Fruit fly (Drosophila melanogaster): Measurements from ENCODE around the gene Hsc70-3.

Gene Hsc70-3

DNA sequence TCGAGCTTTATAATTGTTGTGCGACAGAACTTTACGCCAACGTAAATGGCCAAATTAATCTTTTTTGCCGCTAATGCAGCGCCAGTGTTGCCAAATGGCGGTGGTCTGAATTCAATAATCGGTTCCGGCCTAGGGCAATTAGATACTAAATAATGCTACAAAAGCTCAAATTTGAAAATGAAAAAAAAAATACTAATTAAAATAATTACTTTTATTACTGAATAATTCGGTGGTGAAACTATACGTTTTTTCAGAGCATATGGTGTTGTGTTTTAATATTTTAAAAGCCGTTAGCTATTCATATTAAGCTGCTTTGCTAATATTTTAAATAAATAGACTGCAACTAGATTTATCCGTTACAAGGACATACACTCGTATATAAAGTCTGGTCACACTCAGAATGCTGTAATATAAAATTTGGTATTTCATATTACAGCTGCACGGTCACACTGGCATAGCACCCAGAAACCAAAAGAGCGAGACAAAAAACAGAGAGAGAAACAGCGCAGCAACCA lies 9.6 kb upstream of the Hsc70-3 start, which contains the start of the genes CG1578 and rudhira (continued):
- peak; percentile 40 for TF ChIP-seq sens (GFP tag)
- no peak for TF ChIP-seq br (optimal IDR thresholded peaks at IDR 0.05)
- TF ChIP-seq CG4424 (GFP tag; optimal IDR thresholded peaks at IDR 0.05) = no peak
- TF ChIP-seq CG3847 (GFP tag; IDR thresholded peaks at IDR 0.05) = 0 out of 2 replicates have a peak, but pooled peaks have one; percentile 31
- no peak for TF ChIP-seq pan (optimal IDR thresholded peaks at IDR 0.05)
- no peak for TF ChIP-seq pan (GFP tag; optimal IDR thresholded peaks at IDR 0.05 in 1 of 2, IDR thresholded peaks at IDR 0.05 in 1 of 2)
- TF ChIP-seq nmo (GFP tag; optimal IDR thresholded peaks at IDR 0.05) = peak; percentile 47
- TF ChIP-seq trem (tag; optimal IDR thresholded peaks at IDR 0.05) = peak; percentile 24
- peak; percentile 6; the same call in 1 of the 2 replicates for TF ChIP-seq Bgb (GFP tag; IDR thresholded peaks at IDR 0.05; ENCODE audit: partially characterized antibody)
- no peak for TF ChIP-seq Oli (tag; optimal IDR thresholded peaks at IDR 0.05)
- no peak for TF ChIP-seq CG14050 (GFP tag; IDR thresholded peaks at IDR 0.05)
- no peak for TF ChIP-seq Poxn (GFP tag; IDR thresholded peaks at IDR 0.05)
- no peak for TF ChIP-seq Hand (GFP tag; optimal IDR thresholded peaks at IDR 0.05)
- no peak for TF ChIP-seq eyg (GFP tag; optimal IDR thresholded peaks at IDR 0.05)
- no peak for TF ChIP-seq CG6254 (GFP tag; optimal IDR thresholded peaks at IDR 0.05)
- TF ChIP-seq CG11723 (GFP tag; optimal IDR thresholded peaks at IDR 0.05) = no peak
- TF ChIP-seq esg (GFP tag; conservative IDR thresholded peaks at IDR 0.05) = no peak
- no peak for TF ChIP-seq NC2α (GFP tag; optimal IDR thresholded peaks at IDR 0.05)
- TF ChIP-seq fd96Cb (tag; optimal IDR thresholded peaks at IDR 0.05) = no peak
- peak; percentile 8; the same call in 1 of the 2 replicates for TF ChIP-seq vvl (GFP tag; IDR thresholded peaks at IDR 0.05)
- TF ChIP-seq CG7839 (tag; optimal IDR thresholded peaks at IDR 0.05) = peak; percentile 2
- peak; percentile 12; the same call in 1 of the 2 replicates for TF ChIP-seq CG13287 (GFP tag; IDR thresholded peaks at IDR 0.05; ENCODE audit: partially characterized antibody)
- TF ChIP-seq CG15514 (GFP tag; optimal IDR thresholded peaks at IDR 0.05) = peak; percentile 73
- no peak for TF ChIP-seq disco-r (GFP tag; optimal IDR thresholded peaks at IDR 0.05)
- TF ChIP-seq CG17829 (tag; optimal IDR thresholded peaks at IDR 0.05) = no peak
- peak in 1 of 2 experiments; percentile 33 for TF ChIP-seq eve (GFP tag; optimal IDR thresholded peaks at IDR 0.05)
- TF ChIP-seq CG13624 (GFP tag; optimal IDR thresholded peaks at IDR 0.05) = no peak
- no peak for TF ChIP-seq Lpt (GFP tag; optimal IDR thresholded peaks at IDR 0.05)
- TF ChIP-seq CG6654 (GFP tag; optimal IDR thresholded peaks at IDR 0.05) = no peak
- no peak for TF ChIP-seq unc-4 (GFP tag; IDR thresholded peaks at IDR 0.05; ENCODE audit: partially characterized antibody)
- TF ChIP-seq chif (GFP tag; optimal IDR thresholded peaks at IDR 0.05) = no peak
- TF ChIP-seq CG4328 (GFP tag; optimal IDR thresholded peaks at IDR 0.05) = peak; percentile 21
- TF ChIP-seq Optix (GFP tag; IDR thresholded peaks at IDR 0.05) = no peak
- TF ChIP-seq CG9437 (GFP tag; optimal IDR thresholded peaks at IDR 0.05) = peak; percentile 31
- peak; percentile 26; the same call in 1 of the 2 replicates for TF ChIP-seq Scr (GFP tag; IDR thresholded peaks at IDR 0.05; ENCODE audit: partially characterized antibody)
- 0 out of 2 replicates have a peak, but pooled peaks have one; percentile 24 for TF ChIP-seq rib (GFP tag; IDR thresholded peaks at IDR 0.05)
- TF ChIP-seq Vsx1 (GFP tag; optimal IDR thresholded peaks at IDR 0.05) = no peak

DNA sequence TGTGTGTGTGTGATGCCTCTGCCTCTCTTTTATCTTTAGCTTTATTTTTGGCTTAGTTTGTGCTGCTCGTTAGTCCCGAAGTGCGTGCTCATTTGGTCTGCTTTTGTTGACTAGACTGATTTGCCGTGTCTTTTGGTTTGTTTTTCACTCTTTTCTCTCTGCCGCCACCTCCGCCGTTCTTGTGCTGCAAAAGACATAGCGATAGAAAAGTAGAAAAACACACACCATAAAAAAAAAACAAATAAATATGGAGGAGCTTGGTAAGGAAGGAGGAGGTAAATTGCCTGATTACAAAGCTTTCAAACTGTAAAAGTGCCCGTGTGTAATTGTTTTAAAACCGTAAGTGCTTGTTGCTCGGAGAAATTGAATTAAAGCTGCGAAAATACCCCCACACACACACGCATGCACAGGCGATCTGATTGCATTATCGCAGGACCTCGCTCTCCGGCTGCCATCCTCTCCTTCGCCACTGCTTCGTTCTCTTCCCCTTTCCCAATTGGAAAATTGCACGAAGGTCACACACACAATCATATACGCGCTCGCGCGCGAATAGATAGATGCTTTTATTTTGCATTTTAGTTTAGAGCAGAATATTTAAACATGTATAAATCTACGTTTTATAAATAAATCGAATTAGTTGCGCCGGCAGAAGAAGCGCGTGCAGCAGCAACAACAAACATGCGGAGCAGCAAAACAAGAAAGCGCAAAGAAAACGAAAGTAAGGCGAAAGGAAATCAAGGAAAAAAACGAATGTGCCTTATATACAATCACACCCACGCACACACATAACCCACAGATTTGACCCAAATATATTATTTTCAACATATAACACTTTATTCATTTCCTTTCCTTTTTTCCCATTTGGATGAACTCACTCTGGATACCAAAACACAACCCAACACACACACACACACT lies 8.7 kb upstream of the Hsc70-3 start:
- peak; percentile 87 for TF ChIP-seq CG6654 (GFP tag; optimal IDR thresholded peaks at IDR 0.05)
- peak; percentile 49 for TF ChIP-seq Elba2 (GFP tag; optimal IDR thresholded peaks at IDR 0.05)
- TF ChIP-seq fd102C (GFP tag; optimal IDR thresholded peaks at IDR 0.05) = no peak
- TF ChIP-seq gro (GFP tag; optimal IDR thresholded peaks at IDR 0.05) = no peak
- TF ChIP-seq btn (GFP tag; optimal IDR thresholded peaks at IDR 0.05) = no peak
- no peak for TF ChIP-seq CG18476 (GFP tag; optimal IDR thresholded peaks at IDR 0.05)
- TF ChIP-seq insv (GFP tag; optimal IDR thresholded peaks at IDR 0.05) = peak in 1 of 2 experiments; percentile 61
- no peak for TF ChIP-seq Optix (GFP tag; IDR thresholded peaks at IDR 0.05)
- no peak for TF ChIP-seq Oli (tag; optimal IDR thresholded peaks at IDR 0.05)
- no peak for TF ChIP-seq Dll (GFP tag; IDR thresholded peaks at IDR 0.05; ENCODE audit: partially characterized antibody)
- peak; percentile 80 for TF ChIP-seq Ets65A (GFP tag)
- no peak for TF ChIP-seq CG10979 (tag; optimal IDR thresholded peaks at IDR 0.05)
- no peak for TF ChIP-seq CG16815 (GFP tag; optimal IDR thresholded peaks at IDR 0.05)
- no peak for TF ChIP-seq CG18262 (tag; optimal IDR thresholded peaks at IDR 0.05)
- no peak for TF ChIP-seq CG13894 (tag; optimal IDR thresholded peaks at IDR 0.05)
